Worm (Caenorhabditis elegans): ENCODE data around the gene srh-137.

DNA sequence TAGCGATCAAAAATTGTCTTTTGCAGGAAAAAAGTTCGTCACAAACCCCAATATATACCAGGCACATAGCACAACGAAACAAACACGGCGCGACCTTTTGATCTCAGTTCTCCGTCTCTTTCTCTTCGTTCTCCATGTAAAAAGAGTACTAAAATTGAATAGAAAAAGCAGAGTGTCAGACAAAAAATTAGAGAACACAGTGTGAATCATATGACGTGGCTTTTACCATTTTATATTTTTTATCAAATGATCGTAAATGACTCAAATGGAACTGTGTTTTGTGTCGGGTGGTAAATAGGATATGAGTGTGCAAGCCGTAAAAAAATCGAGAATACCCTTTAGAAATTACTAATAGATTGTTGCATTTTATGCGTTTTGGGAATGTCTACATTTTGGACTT, 9.5 kb upstream of the srh-137 start:
- TF ChIP-seq klf-2 (GFP tag; conservative IDR thresholded peaks at IDR 0.05): no peak
- no peak for TF ChIP-seq tab-1 (GFP tag; IDR thresholded peaks at IDR 0.05)
- TF ChIP-seq med-1 (GFP tag; optimal IDR thresholded peaks at IDR 0.05; ENCODE audit: insufficient read depth): no peak
- TF ChIP-seq ztf-23 (GFP tag; IDR thresholded peaks at IDR 0.05): no peak

Measured in whole organism, midembryonic.